Worm (Caenorhabditis elegans) whole organism, mixed stage, embryonic: Measurements from ENCODE around the gene Y24F12A.1.

Experiments
- mep-1 ChIP-seq: fragments of 150-350 bp; optimal IDR thresholded peaks from 2 replicates; lab custom pipeline; 2017; ENCODE audit warnings: missing biosample characterization, missing genetic modification reagents, missing genetic modification characterization, inconsistent platforms
- nhr-76 ChIP-seq: sonication (generic microtip); optimal IDR thresholded peaks from 2 replicates; lab custom pipeline; 2017; ENCODE audit warnings: missing biosample characterization, missing genetic modification characterization

ce11 chrIV:11643829-11644228, 38.8 kb downstream of the Y24F12A.1 start, which contains the start of gene prx-2:
- TF ChIP-seq nhr-76 (tag; lab: Kevin White, UChicago) (no peak), mep-1 (tag; lab: Kevin White, UChicago) (no peak)
